Fruit fly (Drosophila melanogaster): ENCODE data around the gene TfIIEbeta.

Gene TfIIEbeta

DNA sequence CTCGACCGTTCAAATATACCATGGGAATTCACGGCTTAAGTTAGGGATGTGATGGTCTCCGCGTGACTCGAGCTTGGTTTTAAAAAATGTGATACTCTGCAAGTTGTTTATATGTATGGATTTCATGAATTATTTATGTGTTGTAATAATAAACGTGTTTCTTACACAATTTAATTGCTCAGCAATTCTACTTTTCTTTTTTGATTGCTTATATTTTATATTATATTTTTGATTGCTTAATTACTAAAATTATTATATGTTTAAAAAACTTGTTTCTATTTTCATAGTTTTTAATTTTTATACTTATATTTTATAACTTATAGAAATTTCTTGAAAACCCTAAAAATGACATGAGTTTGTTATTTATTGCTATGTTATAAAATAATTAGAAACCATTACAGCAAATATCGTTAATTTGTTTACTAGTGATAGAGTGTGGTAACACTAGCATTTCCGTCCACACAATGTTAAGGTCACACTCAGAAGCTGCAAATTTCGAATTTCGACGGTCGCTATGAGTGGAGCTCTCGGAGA lies 32.5 kb upstream of the TfIIEbeta start, which contains the start of the genes ago and CG1265 (continued):
- TF ChIP-seq CG9437 (GFP tag; optimal IDR thresholded peaks at IDR 0.05) (peak; percentile 42), br (optimal IDR thresholded peaks at IDR 0.05) (no peak), otp (GFP tag; IDR thresholded peaks at IDR 0.05) (no peak), ara (GFP tag; IDR thresholded peaks at IDR 0.05) (0 out of 2 replicates have a peak, but pooled peaks have one; percentile 31), Nf-YB (GFP tag; optimal IDR thresholded peaks at IDR 0.05) (peak; percentile 5), HLH54F (GFP tag; optimal IDR thresholded peaks at IDR 0.05) (peak; percentile 26), Med (GFP tag) (peak; percentile 74), CG17385 (GFP tag; optimal IDR thresholded peaks at IDR 0.05) (peak; percentile 35), CG30403 (GFP tag; optimal IDR thresholded peaks at IDR 0.05) (peak; percentile 64), Fer1 (GFP tag; optimal IDR thresholded peaks at IDR 0.05) (peak; percentile 28), CG16815 (GFP tag; optimal IDR thresholded peaks at IDR 0.05) (no peak), nmo (GFP tag; optimal IDR thresholded peaks at IDR 0.05) (peak; percentile 73), CG7928 (GFP tag; optimal IDR thresholded peaks at IDR 0.05) (no peak), disco-r (GFP tag; optimal IDR thresholded peaks at IDR 0.05) (no peak), CG15269 (tag; optimal IDR thresholded peaks at IDR 0.05) (peak; percentile 52), stwl (tag; optimal IDR thresholded peaks at IDR 0.05) (peak; percentile 33), HLHmδ (GFP tag; optimal IDR thresholded peaks at IDR 0.05) (peak; percentile 50), CG9727 (GFP tag; optimal IDR thresholded peaks at IDR 0.05) (peak; percentile 53), Rfx (GFP tag; IDR thresholded peaks at IDR 0.05) (peak; percentile 68), CG2120 (GFP tag; optimal IDR thresholded peaks at IDR 0.05) (peak; percentile 52), CG3847 (GFP tag; IDR thresholded peaks at IDR 0.05) (peak; percentile 12; the same call in 1 of the 2 replicates), CG8924 (tag; optimal IDR thresholded peaks at IDR 0.05) (peak; percentile 58), Usf (GFP tag; optimal IDR thresholded peaks at IDR 0.05) (peak; percentile 37), kah (GFP tag; optimal IDR thresholded peaks at IDR 0.05) (no peak), Dbx (GFP tag; IDR thresholded peaks at IDR 0.05) (0 out of 3 replicates have a peak, but pooled peaks have one; percentile 32), NC2α (GFP tag; optimal IDR thresholded peaks at IDR 0.05) (no peak), odd (GFP tag; optimal IDR thresholded peaks at IDR 0.05) (peak; percentile 45), CG9797 (GFP tag; optimal IDR thresholded peaks at IDR 0.05) (peak; percentile 46), CG9817 (tag; optimal IDR thresholded peaks at IDR 0.05) (peak; percentile 61), bab2 (GFP tag; optimal IDR thresholded peaks at IDR 0.05) (peak; percentile 27), CG9609 (GFP tag; optimal IDR thresholded peaks at IDR 0.05) (peak; percentile 10), Nf-YC (tag; optimal IDR thresholded peaks at IDR 0.05) (peak; percentile 62), BEAF-32 (GFP tag; optimal IDR thresholded peaks at IDR 0.05) (peak; percentile 67), klu (GFP tag; IDR thresholded peaks at IDR 0.05) (peak; percentile 16; the same call in 1 of the 2 replicates), CG14667 (GFP tag; IDR thresholded peaks at IDR 0.05) (peak; percentile 46; the same call in 1 of the 2 replicates), Sry-δ (GFP tag; optimal IDR thresholded peaks at IDR 0.05) (peak; percentile 68), CG4328 (GFP tag; optimal IDR thresholded peaks at IDR 0.05) (peak; percentile 75), Oaz (GFP tag; IDR thresholded peaks at IDR 0.05) (0 out of 2 replicates have a peak, but pooled peaks have one; percentile 11), twi (tag; optimal IDR thresholded peaks at IDR 0.05) (peak; percentile 11), CG5180 (GFP tag; optimal IDR thresholded peaks at IDR 0.05) (peak; percentile 2), CG3281 (GFP tag; optimal IDR thresholded peaks at IDR 0.05) (peak; percentile 40), Bdp1 (GFP tag; optimal IDR thresholded peaks at IDR 0.05) (no peak)
